Comparison of ENCODE assay signal across 1 fruit fly cellular context in genomic region chr3R:6351181-6351580, dm6.
TF ChIP-seq lines count a peak whose summit lies in the region.

No protein-coding gene starts in this region.

TF ChIP-seq in whole organism, embryonic, 481 proteins besides CTCF, POLR2A, EP300 and RAD21 (continued from another document):
- TF ChIP-seq ewg (GFP tag; optimal IDR thresholded peaks at IDR 0.05; lab: Kevin White, UChicago) (no peak), Rx (GFP tag; IDR thresholded peaks at IDR 0.05; lab: Robert Waterston, UW) (no peak), gcm (GFP tag; optimal IDR thresholded peaks at IDR 0.05; lab: Kevin White, UChicago) (no peak), trem (tag; optimal IDR thresholded peaks at IDR 0.05; lab: Kevin White, UChicago) (no peak), Fer3 (tag; optimal IDR thresholded peaks at IDR 0.05; lab: Kevin White, UChicago) (no peak), HLH4C (GFP tag; IDR thresholded peaks at IDR 0.05; lab: Robert Waterston, UW; ENCODE audit: partially characterized antibody) (no peak), Fer1 (GFP tag; optimal IDR thresholded peaks at IDR 0.05; lab: Kevin White, UChicago) (no peak), Sox102F (GFP tag; optimal IDR thresholded peaks at IDR 0.05; lab: Kevin White, UChicago) (no peak), Drgx (GFP tag; IDR thresholded peaks at IDR 0.05; lab: Robert Waterston, UW) (peak; percentile 23; the same call in 1 of the 2 replicates), Ravus (GFP tag; IDR thresholded peaks at IDR 0.05; lab: Robert Waterston, UW) (no peak), CG9817 (tag; optimal IDR thresholded peaks at IDR 0.05; lab: Kevin White, UChicago) (no peak), Abd-B (GFP tag; optimal IDR thresholded peaks at IDR 0.05; lab: Kevin White, UChicago) (no peak), CG7987 (GFP tag; optimal IDR thresholded peaks at IDR 0.05; lab: Kevin White, UChicago) (no peak), az2 (GFP tag; optimal IDR thresholded peaks at IDR 0.05; lab: Kevin White, UChicago) (no peak), sim (GFP tag; IDR thresholded peaks at IDR 0.05; lab: Robert Waterston, UW) (no peak), wdn (GFP tag; IDR thresholded peaks at IDR 0.05; lab: Robert Waterston, UW) (no peak), CG17186 (GFP tag; optimal IDR thresholded peaks at IDR 0.05; lab: Kevin White, UChicago) (no peak), nerfin-1 (tag; optimal IDR thresholded peaks at IDR 0.05; lab: Kevin White, UChicago) (no peak), sob (GFP tag; IDR thresholded peaks at IDR 0.05; lab: Robert Waterston, UW) (no peak), Spps (tag; optimal IDR thresholded peaks at IDR 0.05; lab: Kevin White, UChicago) (no peak), bab2 (GFP tag; optimal IDR thresholded peaks at IDR 0.05; lab: Kevin White, UChicago) (no peak), danr (GFP tag; IDR thresholded peaks at IDR 0.05; lab: Robert Waterston, UW) (no peak), ro (GFP tag; IDR thresholded peaks at IDR 0.05; lab: Robert Waterston, UW) (no peak), tx (GFP tag; optimal IDR thresholded peaks at IDR 0.05; lab: Kevin White, UChicago) (no peak), zen2 (GFP tag; IDR thresholded peaks at IDR 0.05; lab: Robert Waterston, UW; ENCODE audit: partially characterized antibody) (no peak), scrt (GFP tag; optimal IDR thresholded peaks at IDR 0.05; lab: Kevin White, UChicago) (no peak), CG3838 (GFP tag; optimal IDR thresholded peaks at IDR 0.05; lab: Kevin White, UChicago) (no peak), dpn (GFP tag; optimal IDR thresholded peaks at IDR 0.05; lab: Kevin White, UChicago) (no peak), CG10274 (GFP tag; optimal IDR thresholded peaks at IDR 0.05; lab: Kevin White, UChicago) (no peak), cato (GFP tag; optimal IDR thresholded peaks at IDR 0.05; lab: Kevin White, UChicago; ENCODE audit: borderline replicate concordance) (no peak), grau (tag; optimal IDR thresholded peaks at IDR 0.05; lab: Kevin White, UChicago) (no peak), CG12219 (GFP tag; optimal IDR thresholded peaks at IDR 0.05; lab: Kevin White, UChicago) (no peak), CG6654 (GFP tag; optimal IDR thresholded peaks at IDR 0.05; lab: Kevin White, UChicago) (no peak), CG8478 (optimal IDR thresholded peaks at IDR 0.05; lab: Kevin White, UChicago) (no peak), Bgb (GFP tag; IDR thresholded peaks at IDR 0.05; lab: Robert Waterston, UW; ENCODE audit: partially characterized antibody) (no peak), CG7556 (GFP tag; optimal IDR thresholded peaks at IDR 0.05; lab: Kevin White, UChicago) (no peak), Opbp (GFP tag; IDR thresholded peaks at IDR 0.05; lab: Robert Waterston, UW; ENCODE audit: partially characterized antibody) (no peak), CG33213 (GFP tag; optimal IDR thresholded peaks at IDR 0.05; lab: Kevin White, UChicago) (no peak), CG4617 (GFP tag; optimal IDR thresholded peaks at IDR 0.05; lab: Kevin White, UChicago; ENCODE audit: borderline replicate concordance) (peak; percentile 72), lbe (GFP tag; optimal IDR thresholded peaks at IDR 0.05; lab: Kevin White, UChicago) (no peak), CG4404 (GFP tag; IDR thresholded peaks at IDR 0.05; lab: Robert Waterston, UW) (no peak), CHES-1-like (GFP tag; optimal IDR thresholded peaks at IDR 0.05; lab: Kevin White, UChicago) (no peak), al (GFP tag; IDR thresholded peaks at IDR 0.05; lab: Robert Waterston, UW) (no peak), CG1792 (GFP tag; optimal IDR thresholded peaks at IDR 0.05; lab: Kevin White, UChicago) (no peak), so (GFP tag; IDR thresholded peaks at IDR 0.05; lab: Robert Waterston, UW) (peak; percentile 44; the same call in 1 of the 3 replicates), rib (GFP tag; IDR thresholded peaks at IDR 0.05; lab: Robert Waterston, UW) (no peak), otp (GFP tag; IDR thresholded peaks at IDR 0.05; lab: Robert Waterston, UW) (0 out of 3 replicates have a peak, but pooled peaks have one; percentile 4), Vsx1 (GFP tag; optimal IDR thresholded peaks at IDR 0.05; lab: Kevin White, UChicago) (no peak), usp (GFP tag; optimal IDR thresholded peaks at IDR 0.05; lab: Kevin White, UChicago) (no peak), jigr1 (GFP tag; IDR thresholded peaks at IDR 0.05; lab: Robert Waterston, UW) (no peak), unpg (GFP tag; optimal IDR thresholded peaks at IDR 0.05; lab: Kevin White, UChicago) (no peak), chinmo (GFP tag; IDR thresholded peaks at IDR 0.05; lab: Robert Waterston, UW; ENCODE audit: partially characterized antibody) (no peak), CG9727 (GFP tag; optimal IDR thresholded peaks at IDR 0.05; lab: Kevin White, UChicago) (no peak), kay (GFP tag; optimal IDR thresholded peaks at IDR 0.05; lab: Kevin White, UChicago) (no peak), Elba2 (GFP tag; optimal IDR thresholded peaks at IDR 0.05; lab: Kevin White, UChicago) (peak; percentile 56), CG10431 (GFP tag; optimal IDR thresholded peaks at IDR 0.05; lab: Kevin White, UChicago) (no peak), twi (tag; optimal IDR thresholded peaks at IDR 0.05; lab: Kevin White, UChicago) (no peak), CG2678 (tag; optimal IDR thresholded peaks at IDR 0.05; lab: Kevin White, UChicago) (no peak), chif (GFP tag; optimal IDR thresholded peaks at IDR 0.05; lab: Kevin White, UChicago) (no peak), peb (GFP tag; IDR thresholded peaks at IDR 0.05; lab: Robert Waterston, UW) (no peak), kni (GFP tag; optimal IDR thresholded peaks at IDR 0.05; lab: Kevin White, UChicago) (peak; percentile 21), pros (GFP tag; optimal IDR thresholded peaks at IDR 0.05; lab: Kevin White, UChicago) (peak; percentile 79), Bteb2 (GFP tag; optimal IDR thresholded peaks at IDR 0.05; lab: Kevin White, UChicago) (no peak), zen (tag; optimal IDR thresholded peaks at IDR 0.05; lab: Kevin White, UChicago) (no peak), Fer2 (tag; optimal IDR thresholded peaks at IDR 0.05; lab: Kevin White, UChicago) (no peak), jumu (GFP tag; optimal IDR thresholded peaks at IDR 0.05; lab: Kevin White, UChicago) (no peak), CG2129 (GFP tag; IDR thresholded peaks at IDR 0.05; lab: Robert Waterston, UW; ENCODE audit: partially characterized antibody) (no peak), Dip2 (GFP tag; IDR thresholded peaks at IDR 0.05; lab: Robert Waterston, UW) (no peak), aop (GFP tag; IDR thresholded peaks at IDR 0.05; lab: Robert Waterston, UW) (no peak), CG6254 (GFP tag; optimal IDR thresholded peaks at IDR 0.05; lab: Kevin White, UChicago) (peak; percentile 100), chn (GFP tag; optimal IDR thresholded peaks at IDR 0.05; lab: Kevin White, UChicago) (no peak), Camta (GFP tag; optimal IDR thresholded peaks at IDR 0.05; lab: Kevin White, UChicago) (no peak), CG13296 (GFP tag; optimal IDR thresholded peaks at IDR 0.05; lab: Kevin White, UChicago) (no peak), btn (GFP tag; optimal IDR thresholded peaks at IDR 0.05; lab: Kevin White, UChicago) (no peak), CG1647 (GFP tag; optimal IDR thresholded peaks at IDR 0.05; lab: Kevin White, UChicago) (no peak), CG18262 (tag; optimal IDR thresholded peaks at IDR 0.05; lab: Kevin White, UChicago) (no peak), CG3726 (GFP tag; IDR thresholded peaks at IDR 0.05; lab: Robert Waterston, UW) (no peak), CG10543 (GFP tag; optimal IDR thresholded peaks at IDR 0.05; lab: Kevin White, UChicago) (no peak), Rfx (GFP tag; IDR thresholded peaks at IDR 0.05; lab: Robert Waterston, UW) (no peak), ap (GFP tag; IDR thresholded peaks at IDR 0.05; lab: Robert Waterston, UW) (no peak), luna (GFP tag; optimal IDR thresholded peaks at IDR 0.05; lab: Kevin White, UChicago) (no peak)
